Fruit fly (Drosophila melanogaster) whole organism, embryonic: ENCODE measurements around the gene CG11882.

Experiments used
- Blimp-1 ChIP-seq: fragments of 200-800 bp; sonication (Bioruptor generic); optimal IDR thresholded peaks from 3 replicates; lab custom pipeline; 2018; ENCODE audit warnings: missing biosample characterization, missing genetic modification characterization, mild to moderate bottlenecking, moderate library complexity, missing genetic modification reagents
- CG10321 ChIP-seq: fragments of 200-800 bp; sonication (Bioruptor generic); IDR thresholded peaks from 2 replicates; pipeline ENCODE4 v1.3.6; 2022; ENCODE audit warnings: missing biosample characterization, missing genetic modification characterization
- CG10431 ChIP-seq: fragments of 200-800 bp; sonication (Bioruptor generic); optimal IDR thresholded peaks from 3 replicates; lab custom pipeline; 2018; ENCODE audit warnings: missing biosample characterization, mild to moderate bottlenecking, missing genetic modification characterization
- CG10654 ChIP-seq: fragments of 200-800 bp; sonication (Bioruptor generic); optimal IDR thresholded peaks from 2 replicates; lab custom pipeline; 2016; ENCODE audit warnings: missing biosample characterization, missing genetic modification characterization
- CG10959 ChIP-seq: fragments of 200-800 bp; sonication (Bioruptor generic); IDR thresholded peaks from 2 replicates; pipeline ENCODE4 v1.3.6; 2022; ENCODE audit warnings: missing biosample characterization, missing genetic modification characterization
- CG11695 ChIP-seq: fragments of 200-800 bp; sonication (Bioruptor generic); IDR thresholded peaks from 3 replicates; pipeline ENCODE4 v1.3.6; 2022; ENCODE audit warnings: missing biosample characterization, missing genetic modification characterization
- CG13424 ChIP-seq: fragments of 200-800 bp; sonication (Bioruptor generic); optimal IDR thresholded peaks from 2 replicates; lab custom pipeline; 2019; ENCODE audit warnings: missing biosample characterization, mild to moderate bottlenecking, missing genetic modification characterization, moderate library complexity
- CG14710 ChIP-seq: fragments of 200-800 bp; sonication (Bioruptor generic); optimal IDR thresholded peaks from 3 replicates; lab custom pipeline; 2019; ENCODE audit warnings: missing biosample characterization, mild to moderate bottlenecking, missing genetic modification characterization, moderate library complexity
- CG15073 ChIP-seq: fragments of 200-800 bp; sonication (Bioruptor generic); optimal IDR thresholded peaks from 2 replicates; lab custom pipeline; 2016; ENCODE audit warnings: missing biosample characterization, missing genetic modification characterization
- CG15601 ChIP-seq: fragments of 200-800 bp; sonication (Bioruptor generic); optimal IDR thresholded peaks from 3 replicates; lab custom pipeline; 2019; ENCODE audit warnings: missing biosample characterization, mild to moderate bottlenecking, missing genetic modification characterization, moderate library complexity
- CG18262 ChIP-seq: fragments of 200-800 bp; optimal IDR thresholded peaks from 3 replicates; lab custom pipeline; 2019; ENCODE audit warnings: missing biosample characterization, mild to moderate bottlenecking, missing genetic modification characterization, moderate library complexity
- CG1832 ChIP-seq: fragments of 200-800 bp; sonication (Bioruptor generic); optimal IDR thresholded peaks from 2 replicates; lab custom pipeline; 2017; ENCODE audit warnings: missing biosample characterization, mild to moderate bottlenecking, missing genetic modification characterization, inconsistent platforms
- CG2889 ChIP-seq: fragments of 200-800 bp; sonication (Bioruptor generic); IDR thresholded peaks from 3 replicates; pipeline ENCODE4 v1.3.6; 2022; ENCODE audit warnings: missing biosample characterization, missing genetic modification characterization
- CG34422 ChIP-seq: fragments of 200-800 bp; sonication (Bioruptor generic); IDR thresholded peaks from 3 replicates; pipeline ENCODE4 v1.3.6; 2022; ENCODE audit warnings: missing biosample characterization, missing genetic modification characterization
- CG3995 ChIP-seq: fragments of 200-800 bp; sonication (Bioruptor generic); optimal IDR thresholded peaks from 3 replicates; lab custom pipeline; 2016; ENCODE audit warnings: missing biosample characterization, missing genetic modification characterization
- CG4424 ChIP-seq: fragments of 200-800 bp; sonication (Bioruptor generic); optimal IDR thresholded peaks from 3 replicates; lab custom pipeline; 2016; ENCODE audit warnings: missing biosample characterization, missing genetic modification characterization
- CG4730 ChIP-seq: fragments of 200-800 bp; sonication (Bioruptor generic); IDR thresholded peaks from 2 replicates; pipeline ENCODE4 v1.3.6; 2022; ENCODE audit warnings: missing biosample characterization, missing genetic modification characterization
- CG6254 ChIP-seq: fragments of 200-800 bp; sonication (Bioruptor generic); optimal IDR thresholded peaks from 3 replicates; lab custom pipeline; 2017; ENCODE audit warnings: mild to moderate bottlenecking, missing biosample characterization, missing genetic modification reagents, missing genetic modification characterization
- CG6813 ChIP-seq: fragments of 200-800 bp; sonication (Bioruptor generic); optimal IDR thresholded peaks from 2 replicates; lab custom pipeline; 2017; ENCODE audit warnings: missing biosample characterization, missing genetic modification characterization, mild to moderate bottlenecking, moderate library complexity, missing genetic modification reagents
- CG7839 ChIP-seq: fragments of 200-800 bp; sonication (Bioruptor generic); optimal IDR thresholded peaks from 3 replicates; lab custom pipeline; 2018; ENCODE audit warnings: missing biosample characterization, mild to moderate bottlenecking, missing genetic modification characterization, moderate library complexity
- CG9437 ChIP-seq: fragments of 200-800 bp; sonication (Bioruptor generic); optimal IDR thresholded peaks from 2 replicates; lab custom pipeline; 2018; ENCODE audit warnings: missing biosample characterization, mild to moderate bottlenecking, missing genetic modification characterization
- CG9727 ChIP-seq: fragments of 200-800 bp; sonication (Bioruptor generic); optimal IDR thresholded peaks from 3 replicates; lab custom pipeline; 2017; ENCODE audit warnings: missing biosample characterization, mild to moderate bottlenecking, missing genetic modification characterization
- CHES-1-like ChIP-seq: fragments of 200-800 bp; sonication (Bioruptor generic); optimal IDR thresholded peaks from 2 replicates; lab custom pipeline; 2016; ENCODE audit warnings: missing biosample characterization, missing genetic modification characterization
- Dp ChIP-seq: fragments of 200-800 bp; sonication (Bioruptor generic); optimal IDR thresholded peaks from 2 replicates; lab custom pipeline; 2018; ENCODE audit warnings: missing biosample characterization, mild to moderate bottlenecking, missing genetic modification characterization, moderate library complexity
- Ets97D ChIP-seq: fragments of 200-800 bp; sonication (Bioruptor generic); optimal IDR thresholded peaks from 3 replicates; lab custom pipeline; 2016; ENCODE audit warnings: missing biosample characterization, missing genetic modification characterization
- Hey ChIP-seq: fragments of 200-800 bp; sonication (Bioruptor generic); optimal IDR thresholded peaks from 3 replicates; lab custom pipeline; 2018; ENCODE audit warnings: missing biosample characterization, mild to moderate bottlenecking, missing genetic modification characterization
- Meics ChIP-seq: fragments of 200-800 bp; sonication (Bioruptor generic); optimal IDR thresholded peaks from 2 replicates; lab custom pipeline; 2017; ENCODE audit warnings: missing biosample characterization, mild to moderate bottlenecking, missing genetic modification characterization
- Nf-YB ChIP-seq: fragments of 200-800 bp; sonication (Bioruptor generic); optimal IDR thresholded peaks from 3 replicates; lab custom pipeline; 2019; ENCODE audit warnings: missing biosample characterization, mild to moderate bottlenecking, missing genetic modification characterization, moderate library complexity
- Pdp1 ChIP-seq, 2 experiments: fragments of 200-800 bp; sonication (Bioruptor generic); optimal IDR thresholded peaks; 3 replicates each; lab custom pipeline; 2016; ENCODE audit warnings: missing biosample characterization in 2 of 2, missing genetic modification characterization in 2 of 2, mild to moderate bottlenecking in 1 of 2, moderate library complexity in 1 of 2
- Sry-β ChIP-seq: fragments of 200-800 bp; sonication (Bioruptor generic); optimal IDR thresholded peaks from 2 replicates; lab custom pipeline; 2018; ENCODE audit warnings: missing biosample characterization, mild to moderate bottlenecking, missing genetic modification characterization, moderate library complexity
- TFAM ChIP-seq: fragments of 200-800 bp; sonication (Bioruptor generic); optimal IDR thresholded peaks from 2 replicates; lab custom pipeline; 2017; ENCODE audit warnings: missing biosample characterization, missing genetic modification characterization, inconsistent platforms
- Usf ChIP-seq: fragments of 200-800 bp; sonication (Bioruptor generic); optimal IDR thresholded peaks from 2 replicates; lab custom pipeline; 2017; ENCODE audit warnings: missing genotype, missing biosample characterization, missing genetic modification characterization
- YL-1 ChIP-seq: fragments of 200-800 bp; sonication (Bioruptor generic); optimal IDR thresholded peaks from 3 replicates; lab custom pipeline; 2017; ENCODE audit warnings: missing biosample characterization, mild to moderate bottlenecking, missing genetic modification characterization
- ap ChIP-seq: fragments of 200-800 bp; sonication (Bioruptor generic); IDR thresholded peaks from 2 replicates; pipeline ENCODE4 v1.3.6; 2022; ENCODE audit warnings: missing biosample characterization, missing genetic modification characterization
- cas ChIP-seq: fragments of 200-800 bp; sonication (Bioruptor generic); IDR thresholded peaks from 2 replicates; pipeline ENCODE4 v1.3.6; 2022; ENCODE audit warnings: missing biosample characterization, missing genetic modification characterization
- dmrt11E ChIP-seq: fragments of 200-800 bp; sonication (Bioruptor generic); optimal IDR thresholded peaks from 3 replicates; lab custom pipeline; 2018; ENCODE audit warnings: missing biosample characterization, mild to moderate bottlenecking, missing genetic modification characterization, moderate library complexity
- eyg ChIP-seq: fragments of 200-800 bp; sonication (Bioruptor generic); optimal IDR thresholded peaks from 3 replicates; lab custom pipeline; 2016; ENCODE audit warnings: missing biosample characterization, missing genetic modification characterization
- fd64A ChIP-seq: fragments of 200-800 bp; sonication (Bioruptor generic); optimal IDR thresholded peaks from 3 replicates; lab custom pipeline; 2018; ENCODE audit warnings: missing biosample characterization, mild to moderate bottlenecking, missing genetic modification characterization
- klu ChIP-seq: fragments of 200-800 bp; sonication (Bioruptor generic); IDR thresholded peaks from 2 replicates; pipeline ENCODE4 v1.3.6; 2022; ENCODE audit warnings: missing biosample characterization, missing genetic modification characterization
- peb ChIP-seq: fragments of 200-800 bp; sonication (Bioruptor generic); IDR thresholded peaks from 2 replicates; pipeline ENCODE4 v1.3.6; 2022; ENCODE audit warnings: missing biosample characterization, missing genetic modification characterization
- ranshi ChIP-seq: fragments of 200-800 bp; sonication (Bioruptor generic); IDR thresholded peaks from 2 replicates; pipeline ENCODE4 v1.3.6; 2022; ENCODE audit warnings: missing biosample characterization, missing genetic modification characterization
- repo ChIP-seq: fragments of 200-800 bp; sonication (Bioruptor generic); optimal IDR thresholded peaks from 2 replicates; lab custom pipeline; 2016; ENCODE audit warnings: missing biosample characterization, missing genetic modification characterization
- sc ChIP-seq, 3 experiments: fragments of >200 bp in 2 of 3; fragments of 200-800 bp in 1 of 3; sonication (Bioruptor generic) in 1 of 3; optimal IDR thresholded peaks; 2 replicates in 2 of 3; 3 replicates in 1 of 3; lab custom pipeline; 2017; ENCODE audit warnings: mild to moderate bottlenecking in 1 of 3, missing biosample characterization in 1 of 3, missing genetic modification characterization in 1 of 3, missing genetic modification reagents in 1 of 3
- sens-2 ChIP-seq: fragments of 200-800 bp; sonication (Bioruptor generic); IDR thresholded peaks from 2 replicates; pipeline ENCODE4 v1.3.6; 2022; ENCODE audit warnings: missing biosample characterization, missing genetic modification characterization
- stc ChIP-seq: fragments of 200-800 bp; sonication (Bioruptor generic); IDR thresholded peaks from 2 replicates; pipeline ENCODE4 v1.3.6; 2022; ENCODE audit warnings: missing biosample characterization, missing genetic modification characterization
- ttk ChIP-seq: fragments of 200-800 bp; sonication (Bioruptor generic); IDR thresholded peaks from 2 replicates; pipeline ENCODE4 v2.1.2; 2022; ENCODE audit warnings: missing biosample characterization, missing genetic modification characterization
- tx ChIP-seq: fragments of 200-800 bp; sonication (Bioruptor generic); optimal IDR thresholded peaks from 2 replicates; lab custom pipeline; 2016; ENCODE audit warnings: missing biosample characterization, missing genetic modification characterization
- wek ChIP-seq: fragments of 200-800 bp; sonication (Bioruptor generic); optimal IDR thresholded peaks from 3 replicates; lab custom pipeline; 2018; ENCODE audit warnings: missing biosample characterization, mild to moderate bottlenecking, missing genetic modification characterization, moderate library complexity

Gene CG11882

dm6 chr3R:29122817-29123611 lies 25.0 kb downstream of the CG11882 start, which contains the start of the genes yem and Ctl2 (continued):
- TF ChIP-seq TFAM (GFP tag; lab: Kevin White, UChicago) = no peak
- peak; percentile 37; the same call in 1 of the 2 replicates for TF ChIP-seq ttk (GFP tag; lab: Robert Waterston, UW)
- TF ChIP-seq dmrt11E (tag; lab: Kevin White, UChicago) = peak; percentile 53
- no peak; the same call in 2 of the 3 replicates for TF ChIP-seq CG2889 (GFP tag; lab: Robert Waterston, UW)
- peak; percentile 67 for TF ChIP-seq klu (GFP tag; lab: Robert Waterston, UW)
- TF ChIP-seq Hey (tag; lab: Kevin White, UChicago) = peak; percentile 11
- TF ChIP-seq CG15073 (GFP tag; lab: Kevin White, UChicago) = no peak
- peak; percentile 59; the same call in 1 of the 2 replicates for TF ChIP-seq ranshi (GFP tag; lab: Robert Waterston, UW)
- no peak; the same call in 1 of the 2 replicates for TF ChIP-seq cas (GFP tag; lab: Robert Waterston, UW)
- TF ChIP-seq CG4730 = peak; percentile 50; the same call in 1 of the 2 replicates
- TF ChIP-seq CG6254 (GFP tag; lab: Kevin White, UChicago) = no peak
- TF ChIP-seq Meics (GFP tag; lab: Kevin White, UChicago) = peak; percentile 77
- 0 out of 2 replicates have a peak, but pooled peaks have one; percentile 20 for TF ChIP-seq CG10321 (GFP tag; lab: Robert Waterston, UW)
- TF ChIP-seq peb = peak; percentile 22; the same call in 1 of the 2 replicates
- TF ChIP-seq CG6813 = no peak
- TF ChIP-seq sens-2 (GFP tag; lab: Robert Waterston, UW) = peak; percentile 61; the same call in 1 of the 2 replicates
- TF ChIP-seq CG34422 (GFP tag; lab: Robert Waterston, UW) = peak; percentile 68
- peak; percentile 23 for TF ChIP-seq Blimp-1 (GFP tag; lab: Kevin White, UChicago)
- no peak for TF ChIP-seq CG10431 (GFP tag; lab: Kevin White, UChicago)
- peak; percentile 68 for TF ChIP-seq CG18262 (tag; lab: Kevin White, UChicago)
- peak; percentile 60 for TF ChIP-seq YL-1 (GFP tag; lab: Kevin White, UChicago)
- TF ChIP-seq CG3995 (GFP tag; lab: Kevin White, UChicago) = peak; percentile 95
- TF ChIP-seq eyg (GFP tag; lab: Kevin White, UChicago) = peak; percentile 62
- peak; percentile 90 for TF ChIP-seq CHES-1-like (GFP tag; lab: Kevin White, UChicago)
- TF ChIP-seq CG10654 (GFP tag; lab: Kevin White, UChicago) = peak; percentile 45
- TF ChIP-seq CG7839 = peak; percentile 59
- peak; percentile 93 for TF ChIP-seq Sry-β
- TF ChIP-seq CG11695 (GFP tag; lab: Robert Waterston, UW) = no peak
- TF ChIP-seq Usf (GFP tag; lab: Kevin White, UChicago) = peak; percentile 46
- TF ChIP-seq Ets97D = peak; percentile 81
- TF ChIP-seq CG13424 (tag; lab: Kevin White, UChicago) = peak; percentile 71
- TF ChIP-seq CG14710 (tag; lab: Kevin White, UChicago) = peak; percentile 82
- TF ChIP-seq CG15601 (tag; lab: Kevin White, UChicago) = peak; percentile 43
- peak; percentile 77 for TF ChIP-seq CG4424 (GFP tag; lab: Kevin White, UChicago)
- no peak for TF ChIP-seq fd64A
- TF ChIP-seq wek (GFP tag; lab: Kevin White, UChicago) = no peak
- TF ChIP-seq tx (GFP tag; lab: Kevin White, UChicago) = peak; percentile 86
- no peak for TF ChIP-seq stc
- TF ChIP-seq repo (GFP tag; lab: Kevin White, UChicago) = peak; percentile 37
- TF ChIP-seq CG9727 (GFP tag; lab: Kevin White, UChicago) = peak; percentile 73
- no peak for TF ChIP-seq CG1832 (GFP tag; lab: Kevin White, UChicago)
- no peak for TF ChIP-seq ap
- TF ChIP-seq sc (optimal IDR thresholded peaks at IDR 0.05; lab: Kevin White, UChicago) = no peak
- peak; percentile 12 for TF ChIP-seq sc (GFP tag; optimal IDR thresholded peaks at IDR 0.05; lab: Kevin White, UChicago)
- TF ChIP-seq CG10959 = peak; percentile 22; the same call in 1 of the 2 replicates
- peak; percentile 65 for TF ChIP-seq CG9437 (GFP tag; lab: Kevin White, UChicago)
- peak; percentile 25 for TF ChIP-seq Nf-YB (GFP tag; lab: Kevin White, UChicago)
- TF ChIP-seq Dp (GFP tag; lab: Kevin White, UChicago) = peak; percentile 11
- TF ChIP-seq Pdp1 (GFP tag; optimal IDR thresholded peaks at IDR 0.05; lab: Kevin White, UChicago) = peak; percentile 84 to 88
